Worm (Caenorhabditis elegans) whole organism, L4 larva: Measurements from ENCODE around the gene F09C6.3.

Experiments used
- Y48G9A.11 ChIP-seq: fragments of 200-800 bp; sonication (Bioruptor generic); IDR thresholded peaks from 2 replicates; pipeline ENCODE4 v1.3.6; 2022; ENCODE audit warnings: missing genetic modification reagents, missing genetic modification characterization, missing compliant biosample characterization
- ZK546.5 ChIP-seq, 2 experiments: sonication (generic microtip); optimal IDR thresholded peaks; 2 replicates each; lab custom pipeline; 2017; ENCODE audit warnings: missing biosample characterization in 2 of 2, missing genetic modification characterization in 2 of 2
- arid-1 ChIP-seq: fragments of 200-800 bp; sonication (Bioruptor generic); conservative IDR thresholded peaks from 2 replicates; pipeline ENCODE4 v1.3.6; 2022; ENCODE audit warnings: missing genetic modification reagents, missing genetic modification characterization, missing compliant biosample characterization
- ceh-20 ChIP-seq: fragments of 200-800 bp; sonication (Bioruptor generic); IDR thresholded peaks from 2 replicates; pipeline ENCODE4 v1.3.6; 2022; ENCODE audit warnings: missing genetic modification reagents, missing genetic modification characterization, missing compliant biosample characterization
- ceh-32 ChIP-seq: sonication (generic microtip); optimal IDR thresholded peaks from 2 replicates; lab custom pipeline; 2016; ENCODE audit warnings: mild to moderate bottlenecking, missing genetic modification characterization, missing compliant biosample characterization; ENCODE audit not compliant: poor library complexity
- ceh-44 ChIP-seq: fragments of 200-800 bp; sonication (Bioruptor generic); IDR thresholded peaks from 2 replicates; pipeline ENCODE4 v1.3.6; 2022; ENCODE audit warnings: missing genetic modification reagents, missing genetic modification characterization, missing compliant biosample characterization
- ces-1 ChIP-seq: fragments of 150-350 bp; sonication (generic microtip); optimal IDR thresholded peaks from 4 replicates; lab custom pipeline; 2014; ENCODE audit warnings: missing biosample characterization, missing genetic modification reagents, missing genetic modification characterization
- cey-2 ChIP-seq: sonication (generic microtip); optimal IDR thresholded peaks from 3 replicates; lab custom pipeline; 2017; ENCODE audit warnings: missing genetic modification characterization, mild to moderate bottlenecking, missing compliant biosample characterization, antibody characterized with exemption, borderline replicate concordance; ENCODE audit not compliant: insufficient read depth
- daf-16 ChIP-seq, 3 experiments: sonication (generic microtip); optimal IDR thresholded peaks; 2 replicates each; lab custom pipeline; 2016 to 2017; ENCODE audit warnings: missing genetic modification characterization in 3 of 3, missing genetic modification reagents in 3 of 3, mild to moderate bottlenecking in 2 of 3, missing compliant biosample characterization in 2 of 3, missing biosample characterization in 1 of 3, moderate library complexity in 1 of 3
- daf-19 ChIP-seq: fragments of 200-800 bp; sonication (Bioruptor generic); conservative IDR thresholded peaks from 2 replicates; pipeline ENCODE4 v1.3.6; 2022; ENCODE audit warnings: missing genetic modification characterization, missing compliant biosample characterization
- dmd-9 ChIP-seq: fragments of 200-800 bp; sonication (Bioruptor generic); IDR thresholded peaks from 2 replicates; pipeline ENCODE4 v1.3.6; 2022; ENCODE audit warnings: missing genetic modification reagents, missing genetic modification characterization, missing compliant biosample characterization
- egl-27 ChIP-seq: sonication (generic microtip); optimal IDR thresholded peaks from 3 replicates; lab custom pipeline; 2017; ENCODE audit warnings: missing biosample characterization, missing genetic modification reagents, missing genetic modification characterization
- egl-43 ChIP-seq: fragments of 200-800 bp; sonication (Bioruptor generic); IDR thresholded peaks from 2 replicates; pipeline ENCODE4 v1.3.6; 2022; ENCODE audit warnings: missing genetic modification reagents, missing genetic modification characterization, missing compliant biosample characterization
- fkh-10 ChIP-seq: fragments of 150-350 bp; optimal IDR thresholded peaks from 2 replicates; lab custom pipeline; 2014; ENCODE audit warnings: missing biosample characterization, missing genetic modification reagents, missing genetic modification characterization
- fos-1 ChIP-seq: fragments of 150-350 bp; optimal IDR thresholded peaks from 2 replicates; lab custom pipeline; 2014; ENCODE audit warnings: missing biosample characterization, missing genetic modification characterization
- hif-1 ChIP-seq, 2 experiments: sonication (generic microtip); optimal IDR thresholded peaks; 2 replicates each; lab custom pipeline; 2016 to 2017; ENCODE audit warnings: missing compliant biosample characterization in 2 of 2, missing genetic modification characterization in 2 of 2, missing genetic modification reagents in 2 of 2, missing genotype in 2 of 2, mild to moderate bottlenecking in 1 of 2
- hlh-11 ChIP-seq: fragments of 200-800 bp; sonication (Bioruptor generic); optimal IDR thresholded peaks from 2 replicates; lab custom pipeline; 2018; ENCODE audit warnings: mild to moderate bottlenecking, missing genetic modification characterization, missing compliant biosample characterization
- hlh-30 ChIP-seq: sonication (generic microtip); optimal IDR thresholded peaks from 2 replicates; lab custom pipeline; 2017; ENCODE audit warnings: antibody characterized with exemption, mild to moderate bottlenecking, missing genetic modification characterization, missing compliant biosample characterization; ENCODE audit not compliant: insufficient read depth
- jun-1 ChIP-seq: fragments of 150-350 bp; optimal IDR thresholded peaks from 2 replicates; lab custom pipeline; 2014; ENCODE audit warnings: missing biosample characterization, missing genetic modification reagents, missing genetic modification characterization
- lim-7 ChIP-seq: fragments of 200-800 bp; sonication (Bioruptor generic); IDR thresholded peaks from 2 replicates; pipeline ENCODE4 v1.3.6; 2022; ENCODE audit warnings: missing genetic modification characterization, missing compliant biosample characterization
- lin-1 ChIP-seq: fragments of 200-800 bp; sonication (Bioruptor generic); IDR thresholded peaks from 2 replicates; pipeline ENCODE4 v1.3.6; 2022; ENCODE audit warnings: missing genetic modification reagents, missing genetic modification characterization, missing compliant biosample characterization
- lin-29 ChIP-seq: fragments of 200-800 bp; sonication (Bioruptor generic); IDR thresholded peaks from 2 replicates; pipeline ENCODE4 v1.3.6; 2022; ENCODE audit warnings: missing genetic modification reagents, missing genetic modification characterization, missing compliant biosample characterization
- lir-3 ChIP-seq: sonication (generic microtip); optimal IDR thresholded peaks from 2 replicates; lab custom pipeline; 2016; ENCODE audit warnings: mild to moderate bottlenecking, missing genetic modification characterization, missing compliant biosample characterization
- lsy-2 ChIP-seq, 2 experiments: fragments of 150-350 bp in 1 of 2; sonication (generic microtip) in 1 of 2; optimal IDR thresholded peaks; 2 replicates each; lab custom pipeline; 2014 to 2017; ENCODE audit warnings: missing biosample characterization in 2 of 2, missing genetic modification characterization in 2 of 2
- madf-5 ChIP-seq, 2 experiments: fragments of 200-800 bp; sonication (Bioruptor generic); IDR thresholded peaks; 2 replicates each; pipeline ENCODE4 v1.3.6; 2022; ENCODE audit warnings: missing compliant biosample characterization in 2 of 2, missing genetic modification characterization in 2 of 2
- mep-1 ChIP-seq: fragments of 150-350 bp; sonication (generic microtip); optimal IDR thresholded peaks from 3 replicates; lab custom pipeline; 2014; ENCODE audit warnings: missing biosample characterization, missing genetic modification characterization
- nhr-111 ChIP-seq: fragments of 200-800 bp; sonication (Bioruptor generic); optimal IDR thresholded peaks from 2 replicates; lab custom pipeline; 2018; ENCODE audit warnings: mild to moderate bottlenecking, missing genetic modification characterization, missing compliant biosample characterization
- nhr-237 ChIP-seq: sonication (generic microtip); optimal IDR thresholded peaks from 2 replicates; lab custom pipeline; 2017; ENCODE audit warnings: missing biosample characterization, missing genetic modification characterization
- nhr-28 ChIP-seq: fragments of 150-350 bp; optimal IDR thresholded peaks from 2 replicates; lab custom pipeline; 2014; ENCODE audit warnings: missing biosample characterization, missing genetic modification characterization
- nhr-41 ChIP-seq: fragments of 200-800 bp; sonication (Bioruptor generic); IDR thresholded peaks from 2 replicates; pipeline ENCODE4 v1.3.6; 2022; ENCODE audit warnings: missing genetic modification reagents, missing genetic modification characterization, missing compliant biosample characterization
- nhr-76 ChIP-seq: fragments of 150-350 bp; optimal IDR thresholded peaks from 2 replicates; lab custom pipeline; 2014; ENCODE audit warnings: missing biosample characterization, missing genetic modification characterization
- snpc-4 ChIP-seq: fragments of 150-350 bp; optimal IDR thresholded peaks from 2 replicates; lab custom pipeline; 2014; ENCODE audit warnings: missing biosample characterization, missing genetic modification characterization
- tag-97 ChIP-seq: fragments of 200-800 bp; sonication (Bioruptor generic); IDR thresholded peaks from 2 replicates; pipeline ENCODE4 v1.3.6; 2022; ENCODE audit warnings: missing genetic modification characterization, missing compliant biosample characterization
- unc-130 ChIP-seq: sonication (generic microtip); optimal IDR thresholded peaks from 2 replicates; lab custom pipeline; 2016; ENCODE audit warnings: missing genetic modification reagents, missing genetic modification characterization, missing compliant biosample characterization
- vab-7 ChIP-seq: fragments of 200-800 bp; sonication (Bioruptor generic); IDR thresholded peaks from 2 replicates; pipeline ENCODE4 v1.3.6; 2022; ENCODE audit warnings: missing genetic modification reagents, missing genetic modification characterization, missing compliant biosample characterization
- ztf-7 ChIP-seq: fragments of 150-350 bp; optimal IDR thresholded peaks from 2 replicates; lab custom pipeline; 2014; ENCODE audit warnings: missing biosample characterization, missing genetic modification characterization

The F09C6.3 gene

ce11 chrV:16861719-16862118, 18.2 kb downstream of the F09C6.3 start, which contains the start of the genes clec-32 and clec-24:
Gene clec-32 (minus strand): TSS chrV:16861819.
Gene clec-24 (plus strand): TSS chrV:16862012.
- TF ChIP-seq nhr-41 (GFP tag; lab: Robert Waterston, UW), result no peak
- no peak for TF ChIP-seq fos-1 (tag; lab: Kevin White, UChicago)
- no peak for TF ChIP-seq lsy-2 (tag; optimal IDR thresholded peaks at IDR 0.05; lab: Kevin White, UChicago)
- TF ChIP-seq arid-1, result no peak
- no peak for TF ChIP-seq lim-7 (GFP tag; lab: Robert Waterston, UW)
- TF ChIP-seq lin-29 (GFP tag; lab: Robert Waterston, UW), result no peak
- no peak for TF ChIP-seq nhr-111 (GFP tag; lab: Kevin White, UChicago)
- no peak for TF ChIP-seq dmd-9 (GFP tag; lab: Robert Waterston, UW)
- TF ChIP-seq hlh-11 (tag; lab: Kevin White, UChicago), result no peak
- TF ChIP-seq snpc-4 (tag; lab: Kevin White, UChicago), result no peak

- TF ChIP-seq lsy-2 (tag; optimal IDR thresholded peaks at IDR 0.05; lab: Kevin White, UChicago) (no peak), tag-97 (GFP tag; lab: Robert Waterston, UW) (no peak)
These were observed 21.9 kb downstream of the F09C6.3 start, which contains the start of the genes clec-31 and clec-22 for ce11 chrV:16857977-16858479. Gene clec-31 (minus strand): TSS chrV:16858077. Gene clec-22 (plus strand): TSS chrV:16858429.

- no peak for TF ChIP-seq fos-1 (tag; lab: Kevin White, UChicago)
- TF ChIP-seq madf-5 (GFP tag; IDR thresholded peaks at IDR 0.05; lab: Robert Waterston, UW), result no peak
- TF ChIP-seq lim-7 (GFP tag; lab: Robert Waterston, UW), result no peak
- TF ChIP-seq daf-16 (GFP tag; optimal IDR thresholded peaks at IDR 0.05; lab: Kevin White, UChicago), result no peak
- TF ChIP-seq daf-16 (tag; optimal IDR thresholded peaks at IDR 0.05; lab: Kevin White, UChicago), result no peak
- no peak for TF ChIP-seq Y48G9A.11 (GFP tag; lab: Robert Waterston, UW)
- no peak for TF ChIP-seq daf-19
- TF ChIP-seq cey-2, result no peak
- TF ChIP-seq nhr-237, result no peak
- no peak for TF ChIP-seq ceh-32
- no peak for TF ChIP-seq ztf-7 (tag; lab: Kevin White, UChicago)
- no peak for TF ChIP-seq unc-130 (GFP tag; lab: Kevin White, UChicago)
- TF ChIP-seq egl-27 (tag; lab: Kevin White, UChicago), result no peak
- TF ChIP-seq ceh-20 (GFP tag; lab: Robert Waterston, UW), result no peak
- no peak for TF ChIP-seq nhr-111 (GFP tag; lab: Kevin White, UChicago)
- TF ChIP-seq vab-7 (GFP tag; lab: Robert Waterston, UW), result no peak
These were observed 25.8 kb downstream of the F09C6.3 start, which contains the start of the genes clec-35 and clec-27 for ce11 chrV:16853956-16854683. Gene clec-35 (minus strand): TSS chrV:16854056. Gene clec-27 (plus strand): TSS chrV:16854633.

- TF ChIP-seq Y48G9A.11 (GFP tag; lab: Robert Waterston, UW), result no peak
- TF ChIP-seq egl-43, result no peak
- no peak for TF ChIP-seq lir-3 (tag; lab: Kevin White, UChicago)
- no peak for TF ChIP-seq hif-1 (tag; optimal IDR thresholded peaks at IDR 0.05; lab: Kevin White, UChicago)
- no peak for TF ChIP-seq mep-1 (tag; lab: Kevin White, UChicago)
- no peak for TF ChIP-seq jun-1 (tag; lab: Kevin White, UChicago)
- TF ChIP-seq lin-1, result no peak
- TF ChIP-seq hlh-30 (tag; lab: Kevin White, UChicago), result no peak
- no peak for TF ChIP-seq nhr-28 (tag; lab: Kevin White, UChicago)
- no peak for TF ChIP-seq hlh-11 (tag; lab: Kevin White, UChicago)
- TF ChIP-seq nhr-41 (GFP tag; lab: Robert Waterston, UW), result no peak
- TF ChIP-seq nhr-76 (tag; lab: Kevin White, UChicago), result no peak
- TF ChIP-seq fkh-10 (GFP tag; lab: Kevin White, UChicago), result no peak
- TF ChIP-seq ceh-20 (GFP tag; lab: Robert Waterston, UW), result no peak
- TF ChIP-seq ces-1 (GFP tag; lab: Kevin White, UChicago), result no peak
- no peak for TF ChIP-seq ceh-44 (GFP tag; lab: Robert Waterston, UW)
- no peak for TF ChIP-seq arid-1
- TF ChIP-seq daf-19, result no peak
- TF ChIP-seq ZK546.5 (tag; optimal IDR thresholded peaks at IDR 0.05; lab: Kevin White, UChicago), result no peak
- TF ChIP-seq unc-130 (GFP tag; lab: Kevin White, UChicago), result no peak
These were observed 28.0 kb downstream of the F09C6.3 start, which contains the start of gene clec-37 for ce11 chrV:16852002-16852401. Gene clec-37 (minus strand): TSS chrV:16852102.
